Fruit fly (Drosophila melanogaster) whole organism, embryonic: ENCODE results near the gene Cdk5alpha.

Experiments
- Awh ChIP-seq: fragments of 200-800 bp; sonication (Bioruptor generic); IDR thresholded peaks from 2 replicates; pipeline ENCODE4, ENCODE4 v1.3.6; 2022; ENCODE audit warnings: missing biosample characterization, missing genetic modification characterization
- Bdp1 ChIP-seq: fragments of 200-800 bp; sonication (Bioruptor generic); optimal IDR thresholded peaks from 3 replicates; lab custom pipeline; 2016; ENCODE audit warnings: missing biosample characterization, missing genetic modification characterization
- CG10321 ChIP-seq: fragments of 200-800 bp; sonication (Bioruptor generic); IDR thresholded peaks from 2 replicates; pipeline ENCODE4 v1.3.6; 2022; ENCODE audit warnings: missing biosample characterization, missing genetic modification characterization
- CG10462 ChIP-seq: fragments of 200-800 bp; sonication (Bioruptor generic); optimal IDR thresholded peaks from 2 replicates; lab custom pipeline; 2016; ENCODE audit warnings: missing biosample characterization, missing genetic modification characterization
- CG1233 ChIP-seq: fragments of 200-800 bp; sonication (Bioruptor generic); optimal IDR thresholded peaks from 4 replicates; lab custom pipeline; 2018; ENCODE audit warnings: missing biosample characterization, mild to moderate bottlenecking, missing genetic modification characterization
- CG13424 ChIP-seq: fragments of 200-800 bp; sonication (Bioruptor generic); optimal IDR thresholded peaks from 2 replicates; lab custom pipeline; 2019; ENCODE audit warnings: missing biosample characterization, mild to moderate bottlenecking, missing genetic modification characterization, moderate library complexity
- CG14441 ChIP-seq: fragments of 200-800 bp; sonication (Bioruptor generic); IDR thresholded peaks from 2 replicates; pipeline ENCODE4 v1.3.6; 2022; ENCODE audit warnings: missing biosample characterization, missing genetic modification characterization
- CG15269 ChIP-seq: fragments of 200-800 bp; sonication (Bioruptor generic); optimal IDR thresholded peaks from 2 replicates; lab custom pipeline; 2018; ENCODE audit warnings: missing biosample characterization, mild to moderate bottlenecking, missing genetic modification characterization, moderate library complexity
- CG2202 ChIP-seq: fragments of 200-800 bp; sonication (Bioruptor generic); optimal IDR thresholded peaks from 2 replicates; lab custom pipeline; 2018; ENCODE audit warnings: missing biosample characterization, mild to moderate bottlenecking, missing genetic modification characterization
- CG31388 ChIP-seq: fragments of 200-800 bp; sonication (Bioruptor generic); optimal IDR thresholded peaks from 2 replicates; lab custom pipeline; 2016; ENCODE audit warnings: missing biosample characterization, missing genetic modification characterization
- CG3163 ChIP-seq: fragments of 200-800 bp; sonication (Bioruptor generic); optimal IDR thresholded peaks from 3 replicates; lab custom pipeline; 2016; ENCODE audit warnings: missing biosample characterization, missing genetic modification characterization
- CG34224 ChIP-seq: fragments of 200-800 bp; sonication (Bioruptor generic); IDR thresholded peaks from 3 replicates; pipeline ENCODE4 v1.3.6; 2022; ENCODE audit warnings: missing biosample characterization, missing genetic modification characterization; ENCODE audit not compliant: partially characterized antibody
- CG42726 ChIP-seq: fragments of 200-800 bp; sonication (Bioruptor generic); IDR thresholded peaks from 2 replicates; pipeline ENCODE4 v1.3.6; 2022; ENCODE audit warnings: missing biosample characterization, missing genetic modification characterization; ENCODE audit not compliant: partially characterized antibody
- CG4424 ChIP-seq: fragments of 200-800 bp; sonication (Bioruptor generic); optimal IDR thresholded peaks from 3 replicates; lab custom pipeline; 2016; ENCODE audit warnings: missing biosample characterization, missing genetic modification characterization
- CG8478 ChIP-seq: fragments of >200 bp; optimal IDR thresholded peaks from 2 replicates; lab custom pipeline; 2018
- CG8765 ChIP-seq: fragments of 200-800 bp; sonication (Bioruptor generic); IDR thresholded peaks from 2 replicates; pipeline ENCODE4 v1.3.6; 2022; ENCODE audit warnings: missing biosample characterization, missing genetic modification characterization
- CG8924 ChIP-seq: fragments of 200-800 bp; optimal IDR thresholded peaks from 3 replicates; lab custom pipeline; 2019; ENCODE audit warnings: missing biosample characterization, mild to moderate bottlenecking, missing genetic modification characterization, moderate library complexity
- Chrac-16 ChIP-seq: fragments of 200-800 bp; sonication (Bioruptor generic); optimal IDR thresholded peaks from 3 replicates; lab custom pipeline; 2016; ENCODE audit warnings: missing biosample characterization, missing genetic modification characterization
- Dip2 ChIP-seq: fragments of 200-800 bp; sonication (Bioruptor generic); IDR thresholded peaks from 2 replicates; pipeline ENCODE4 v1.3.6; 2022; ENCODE audit warnings: missing biosample characterization, missing genetic modification characterization
- Fer3 ChIP-seq: fragments of 200-800 bp; sonication (Bioruptor generic); optimal IDR thresholded peaks from 2 replicates; lab custom pipeline; 2018; ENCODE audit warnings: missing biosample characterization, mild to moderate bottlenecking, missing genetic modification characterization, moderate library complexity
- HLH54F ChIP-seq: fragments of 200-800 bp; sonication (Bioruptor generic); optimal IDR thresholded peaks from 3 replicates; lab custom pipeline; 2016; ENCODE audit warnings: missing biosample characterization, missing genetic modification characterization
- Hand ChIP-seq: fragments of 200-800 bp; sonication (Bioruptor generic); optimal IDR thresholded peaks from 2 replicates; lab custom pipeline; 2017; ENCODE audit warnings: mild to moderate bottlenecking, missing biosample characterization, missing genetic modification reagents, missing genetic modification characterization
- HmgD ChIP-seq: fragments of 200-800 bp; sonication (Bioruptor generic); optimal IDR thresholded peaks from 3 replicates; lab custom pipeline; 2016; ENCODE audit warnings: missing biosample characterization, missing genetic modification characterization
- Hmr ChIP-seq: fragments of 200-800 bp; sonication (Bioruptor generic); optimal IDR thresholded peaks from 3 replicates; lab custom pipeline; 2017; ENCODE audit warnings: mild to moderate bottlenecking, missing biosample characterization, missing genetic modification reagents, missing genetic modification characterization
- Hr3 ChIP-seq: fragments of 200-800 bp; sonication (Bioruptor generic); optimal IDR thresholded peaks from 3 replicates; lab custom pipeline; 2016; ENCODE audit warnings: missing biosample characterization, missing genetic modification characterization
- MBD-R2 ChIP-seq: fragments of 200-800 bp; sonication (Bioruptor generic); IDR thresholded peaks from 2 replicates; pipeline ENCODE4 v1.3.6; 2022; ENCODE audit warnings: missing biosample characterization, missing genetic modification characterization
- MESR4 ChIP-seq: fragments of 200-800 bp; sonication (Bioruptor generic); optimal IDR thresholded peaks from 2 replicates; lab custom pipeline; 2018; ENCODE audit warnings: missing biosample characterization, mild to moderate bottlenecking, missing genetic modification characterization, moderate library complexity
- Neu2 ChIP-seq: fragments of 200-800 bp; sonication (Bioruptor generic); optimal IDR thresholded peaks from 3 replicates; lab custom pipeline; 2016; ENCODE audit warnings: missing biosample characterization, missing genetic modification characterization, borderline replicate concordance
- NfI ChIP-seq: fragments of 200-800 bp; sonication (Bioruptor generic); optimal IDR thresholded peaks from 3 replicates; lab custom pipeline; 2018; ENCODE audit warnings: missing biosample characterization, mild to moderate bottlenecking, missing genetic modification characterization, moderate library complexity
- Oaz ChIP-seq: fragments of 200-800 bp; sonication (Bioruptor generic); IDR thresholded peaks from 2 replicates; pipeline ENCODE4 v1.3.6; 2022; ENCODE audit warnings: missing biosample characterization, missing genetic modification characterization
- Ptx1 ChIP-seq: fragments of 200-800 bp; sonication (Bioruptor generic); IDR thresholded peaks from 2 replicates; pipeline ENCODE4 v1.3.6; 2022; ENCODE audit warnings: missing biosample characterization, missing genetic modification characterization
- Tbp ChIP-seq: fragments of >200 bp; optimal IDR thresholded peaks from 2 replicates; lab custom pipeline; 2018; ENCODE audit warnings: missing biosample characterization, missing genetic modification characterization
- Usf ChIP-seq: fragments of 200-800 bp; sonication (Bioruptor generic); optimal IDR thresholded peaks from 2 replicates; lab custom pipeline; 2017; ENCODE audit warnings: missing genotype, missing biosample characterization, missing genetic modification characterization
- ase ChIP-seq: fragments of 200-800 bp; sonication (Bioruptor generic); IDR thresholded peaks from 3 replicates; pipeline ENCODE4 v1.3.6; 2022; ENCODE audit warnings: missing biosample characterization, missing genetic modification characterization
- bigmax ChIP-seq: fragments of 200-800 bp; sonication (Bioruptor generic); optimal IDR thresholded peaks from 2 replicates; lab custom pipeline; 2018; ENCODE audit warnings: missing biosample characterization, mild to moderate bottlenecking, missing genetic modification characterization
- chif ChIP-seq, 2 experiments: fragments of 200-800 bp; sonication (Bioruptor generic); optimal IDR thresholded peaks; 3 replicates each; lab custom pipeline; 2016; ENCODE audit warnings: missing biosample characterization in 2 of 2, missing genetic modification characterization in 2 of 2
- chinmo ChIP-seq: fragments of 200-800 bp; sonication (Bioruptor generic); IDR thresholded peaks from 4 replicates; pipeline ENCODE4 v1.3.6; 2022; ENCODE audit warnings: missing biosample characterization, missing genetic modification characterization; ENCODE audit not compliant: partially characterized antibody
- ci ChIP-seq: fragments of 200-800 bp; sonication (Bioruptor generic); IDR thresholded peaks from 3 replicates; pipeline ENCODE4 v1.3.6; 2022; ENCODE audit warnings: missing biosample characterization, missing genetic modification characterization
- esg ChIP-seq: fragments of 200-800 bp; sonication (Bioruptor generic); conservative IDR thresholded peaks from 2 replicates; pipeline ENCODE4 v1.3.6; 2022; ENCODE audit warnings: missing biosample characterization, missing genetic modification characterization
- fd64A ChIP-seq: fragments of 200-800 bp; sonication (Bioruptor generic); optimal IDR thresholded peaks from 3 replicates; lab custom pipeline; 2018; ENCODE audit warnings: missing biosample characterization, mild to moderate bottlenecking, missing genetic modification characterization
- gfzf ChIP-seq: fragments of 200-800 bp; sonication (Bioruptor generic); optimal IDR thresholded peaks from 2 replicates; lab custom pipeline; 2016; ENCODE audit warnings: missing biosample characterization, mild to moderate bottlenecking, missing genetic modification characterization, moderate library complexity
- hth ChIP-seq: fragments of >200 bp; optimal IDR thresholded peaks from 2 replicates; lab custom pipeline; 2017; ENCODE audit warnings: inconsistent platforms
- lab ChIP-seq: fragments of 200-800 bp; sonication (Bioruptor generic); optimal IDR thresholded peaks from 3 replicates; lab custom pipeline; 2017; ENCODE audit warnings: missing biosample characterization, missing genetic modification characterization, mild to moderate bottlenecking, moderate library complexity, missing genetic modification reagents
- mld ChIP-seq: fragments of 200-800 bp; sonication (Bioruptor generic); IDR thresholded peaks from 3 replicates; pipeline ENCODE4 v1.3.6; 2022; ENCODE audit warnings: missing biosample characterization, missing genetic modification characterization; ENCODE audit not compliant: partially characterized antibody
- nerfin-1 ChIP-seq: fragments of 200-800 bp; sonication (Bioruptor generic); optimal IDR thresholded peaks from 3 replicates; lab custom pipeline; 2019; ENCODE audit warnings: missing biosample characterization, mild to moderate bottlenecking, missing genetic modification characterization, moderate library complexity
- pb ChIP-seq: fragments of 200-800 bp; sonication (Bioruptor generic); optimal IDR thresholded peaks from 3 replicates; lab custom pipeline; 2016; ENCODE audit warnings: missing biosample characterization, missing genetic modification characterization
- scrt ChIP-seq: fragments of 200-800 bp; sonication (Bioruptor generic); optimal IDR thresholded peaks from 2 replicates; lab custom pipeline; 2018; ENCODE audit warnings: missing biosample characterization, mild to moderate bottlenecking, missing genetic modification characterization, moderate library complexity
- vnd ChIP-seq: fragments of 200-800 bp; sonication (Bioruptor generic); IDR thresholded peaks from 3 replicates; pipeline ENCODE4 v1.3.6; 2022; ENCODE audit warnings: missing biosample characterization, missing genetic modification characterization; ENCODE audit not compliant: partially characterized antibody
- vvl ChIP-seq: fragments of 200-800 bp; sonication (Bioruptor generic); IDR thresholded peaks from 2 replicates; pipeline ENCODE4 v1.3.6; 2022; ENCODE audit warnings: missing biosample characterization, missing genetic modification characterization

Gene Cdk5alpha

DNA sequence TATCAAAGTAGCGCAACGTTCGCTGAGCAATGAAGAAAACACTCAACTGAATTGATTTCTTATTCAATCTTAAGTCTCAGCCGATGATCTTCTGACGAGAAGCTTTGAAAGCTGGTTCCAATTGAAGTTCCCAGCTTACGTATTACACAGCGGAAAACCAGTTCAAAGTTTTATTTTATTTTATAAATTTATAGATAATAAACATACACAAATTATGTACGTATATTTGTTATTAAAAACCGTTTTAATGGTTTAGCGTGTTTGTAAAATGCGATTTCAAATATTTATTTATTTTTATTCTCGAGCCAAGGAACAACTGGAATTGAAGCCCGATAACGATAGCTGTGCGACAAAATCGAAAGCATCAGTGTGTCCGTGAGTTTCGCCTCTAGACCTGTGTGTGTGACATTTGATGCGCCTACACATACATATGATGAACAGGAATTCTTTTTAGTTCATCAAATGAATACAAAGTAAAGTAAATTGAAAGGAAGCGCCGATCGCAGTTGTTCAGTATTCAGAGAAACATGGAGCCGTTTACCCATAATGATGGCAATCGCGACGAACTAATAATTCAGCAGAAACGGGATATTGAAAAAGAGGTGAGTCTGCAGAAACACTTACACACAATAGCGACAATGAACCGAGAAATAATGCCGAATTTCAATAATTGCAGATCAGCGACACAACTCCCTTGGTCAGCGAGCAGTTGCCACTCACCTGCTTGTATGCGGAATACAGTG, 4.1 kb downstream of the Cdk5alpha start, which contains the start of the genes CG5390 and CG4968 (continued):
- TF ChIP-seq chinmo (0 out of 4 replicates have a peak, but pooled peaks have one; percentile 65), Fer3 (peak; percentile 77), Neu2 (no peak), nerfin-1 (peak; percentile 60), CG10462 (GFP tag; lab: Kevin White, UChicago) (no peak), CG14441 (GFP tag; lab: Robert Waterston, UW) (peak; percentile 28; the same call in 1 of the 2 replicates), bigmax (GFP tag; lab: Kevin White, UChicago) (no peak), fd64A (GFP tag; lab: Kevin White, UChicago) (no peak), CG8765 (GFP tag; lab: Robert Waterston, UW) (no peak), CG13424 (tag; lab: Kevin White, UChicago) (peak; percentile 82), CG2202 (tag; lab: Kevin White, UChicago) (peak; percentile 17), CG34224 (GFP tag; lab: Robert Waterston, UW) (peak; percentile 51; the same call in 2 of the 3 replicates), CG1233 (GFP tag; lab: Kevin White, UChicago) (peak; percentile 46), Usf (GFP tag; lab: Kevin White, UChicago) (no peak), CG4424 (peak; percentile 57), Bdp1 (no peak), Hand (GFP tag; lab: Kevin White, UChicago) (peak; percentile 54), MESR4 (GFP tag; lab: Kevin White, UChicago) (peak; percentile 81), CG8478 (lab: Kevin White, UChicago) (no peak), hth (lab: Kevin White, UChicago) (no peak), HLH54F (peak; percentile 6), CG15269 (tag; lab: Kevin White, UChicago) (peak; percentile 85), pb (GFP tag; lab: Kevin White, UChicago) (no peak), gfzf (GFP tag; lab: Kevin White, UChicago) (peak; percentile 33), CG8924 (tag; lab: Kevin White, UChicago) (peak; percentile 81), CG10321 (GFP tag; lab: Robert Waterston, UW) (0 out of 2 replicates have a peak, but pooled peaks have one; percentile 27), mld (GFP tag; lab: Robert Waterston, UW) (no peak), chif (GFP tag; optimal IDR thresholded peaks at IDR 0.05; lab: Kevin White, UChicago) (no peak), Ptx1 (peak; percentile 50; the same call in 1 of the 2 replicates), esg (GFP tag; lab: Robert Waterston, UW) (peak; percentile 13; the same call in 1 of the 2 replicates), CG42726 (GFP tag; lab: Robert Waterston, UW) (no peak), vvl (GFP tag; lab: Robert Waterston, UW) (peak; percentile 82), HmgD (no peak), Chrac-16 (GFP tag; lab: Kevin White, UChicago) (peak; percentile 8), scrt (GFP tag; lab: Kevin White, UChicago) (no peak), Tbp (GFP tag; lab: Kevin White, UChicago) (no peak), MBD-R2 (GFP tag; lab: Robert Waterston, UW) (peak; percentile 87), NfI (peak; percentile 72), vnd (GFP tag; lab: Robert Waterston, UW) (no peak), Oaz (GFP tag; lab: Robert Waterston, UW) (no peak), Hmr (GFP tag; lab: Kevin White, UChicago) (peak; percentile 85), CG31388 (GFP tag; lab: Kevin White, UChicago) (no peak), Dip2 (no peak), lab (GFP tag; lab: Kevin White, UChicago) (no peak), Hr3 (GFP tag; lab: Kevin White, UChicago) (peak; percentile 52), ci (GFP tag; lab: Robert Waterston, UW) (peak; percentile 81; the same call in 2 of the 3 replicates), ase (GFP tag; lab: Robert Waterston, UW) (peak; percentile 49; the same call in 1 of the 3 replicates), Awh (peak; percentile 11; the same call in 1 of the 2 replicates), CG3163 (GFP tag; lab: Kevin White, UChicago) (no peak)
